Worm (Caenorhabditis elegans): ENCODE data around the gene sdz-21.
A peak's percentile ranks its signal among the peaks of the same experiment; 100 is the strongest.

The sdz-21 gene

DNA sequence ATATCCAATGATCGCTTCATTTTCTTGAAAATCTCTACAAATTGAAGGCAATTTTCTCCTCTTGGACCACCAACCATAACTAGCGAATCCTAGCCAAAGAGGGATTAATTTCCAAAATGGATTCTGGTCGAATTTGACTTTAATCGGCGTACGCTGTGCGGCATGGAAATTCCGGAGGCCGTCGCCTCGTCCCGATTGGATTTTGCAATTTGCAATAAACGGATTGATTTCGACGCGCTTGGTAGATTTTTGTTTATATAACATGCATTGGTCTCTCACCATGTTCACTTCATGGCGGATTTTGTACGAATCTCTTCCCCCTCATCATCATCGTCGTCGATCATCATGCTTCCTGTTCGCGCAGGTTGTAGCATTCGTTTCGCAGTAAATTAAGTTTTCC is 8.9 kb upstream of the sdz-21 start:
- TF ChIP-seq unc-62 (GFP tag; optimal IDR thresholded peaks at IDR 0.05) (no peak), elt-1 (tag; optimal IDR thresholded peaks at IDR 0.05) (no peak), tbx-2 (tag; optimal IDR thresholded peaks at IDR 0.05) (no peak), fos-1 (tag; optimal IDR thresholded peaks at IDR 0.05) (no peak), ztf-4 (tag; optimal IDR thresholded peaks at IDR 0.05) (no peak), ZK546.5 (tag; optimal IDR thresholded peaks at IDR 0.05) (no peak), fkh-10 (GFP tag; optimal IDR thresholded peaks at IDR 0.05) (no peak), pqm-1 (tag; optimal IDR thresholded peaks at IDR 0.05) (no peak), aly-2 (tag; optimal IDR thresholded peaks at IDR 0.05) (no peak), nhr-67 (tag; optimal IDR thresholded peaks at IDR 0.05) (no peak), ama-1 (optimal IDR thresholded peaks at IDR 0.05) (no peak), eor-1 (tag; optimal IDR thresholded peaks at IDR 0.05) (no peak), skn-1 (tag; optimal IDR thresholded peaks at IDR 0.05) (no peak), egl-5 (tag; optimal IDR thresholded peaks at IDR 0.05) (no peak), ceh-28 (tag; optimal IDR thresholded peaks at IDR 0.05) (no peak)

DNA sequence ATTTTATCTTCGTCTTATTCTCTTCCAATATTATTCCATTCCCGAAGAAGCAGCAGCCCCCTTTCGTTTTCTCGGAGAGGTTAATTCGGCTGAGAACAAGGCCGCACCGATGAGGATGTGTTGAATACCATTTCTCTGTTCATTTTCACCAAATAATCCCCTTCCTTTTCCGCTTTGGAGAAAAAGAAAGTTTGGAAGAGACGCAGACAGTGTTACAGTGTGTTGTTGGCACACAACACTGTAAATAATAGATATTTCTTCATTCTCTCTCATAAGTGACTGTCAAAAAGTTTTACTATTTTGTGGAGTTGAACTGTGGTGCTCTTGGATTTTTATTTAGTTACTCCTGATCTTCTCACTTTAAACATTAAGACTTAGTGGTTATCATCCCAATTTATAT is 8.4 kb upstream of the sdz-21 start:
- TF ChIP-seq pha-4 (tag; optimal IDR thresholded peaks at IDR 0.05), result peak; percentile 86
- peak; percentile 58 for TF ChIP-seq nhr-25 (tag; optimal IDR thresholded peaks at IDR 0.05)
- no peak for TF ChIP-seq ceh-82 (tag; optimal IDR thresholded peaks at IDR 0.05)

ce11 chrIII:5663933-5664332 is 7.1 kb upstream of the sdz-21 start, which contains the start of gene par-3:
Gene par-3, plus strand, starts transcription at chrIII:5664233.
- no peak for TF ChIP-seq R02D3.7 (tag; optimal IDR thresholded peaks at IDR 0.05)
- TF ChIP-seq nhr-77 (tag; optimal IDR thresholded peaks at IDR 0.05), result no peak
- no peak for TF ChIP-seq tbx-2 (tag; optimal IDR thresholded peaks at IDR 0.05)
- TF ChIP-seq elt-1 (tag; optimal IDR thresholded peaks at IDR 0.05), result no peak
- TF ChIP-seq egl-27 (tag; optimal IDR thresholded peaks at IDR 0.05), result no peak
- no peak for TF ChIP-seq skn-1 (tag; optimal IDR thresholded peaks at IDR 0.05)
- TF ChIP-seq unc-39 (tag; optimal IDR thresholded peaks at IDR 0.05), result no peak
- no peak for TF ChIP-seq aly-2 (tag; optimal IDR thresholded peaks at IDR 0.05)
- no peak for TF ChIP-seq nhr-67 (tag; optimal IDR thresholded peaks at IDR 0.05)
- TF ChIP-seq ztf-11 (tag; optimal IDR thresholded peaks at IDR 0.05), result no peak
- no peak for TF ChIP-seq pha-4 (tag; optimal IDR thresholded peaks at IDR 0.05)
- TF ChIP-seq hmg-11 (tag; optimal IDR thresholded peaks at IDR 0.05), result no peak
- TF ChIP-seq nfya-1 (tag; optimal IDR thresholded peaks at IDR 0.05; ENCODE audit: insufficient read depth), result no peak
- TF ChIP-seq nhr-76 (tag; optimal IDR thresholded peaks at IDR 0.05), result no peak
- TF ChIP-seq fkh-2 (tag; optimal IDR thresholded peaks at IDR 0.05), result no peak
- no peak for TF ChIP-seq ceh-9 (tag; optimal IDR thresholded peaks at IDR 0.05)

ce11 chrIII:5663521-5663920 is 6.7 kb upstream of the sdz-21 start:
- TF ChIP-seq pqm-1 (tag; optimal IDR thresholded peaks at IDR 0.05) (no peak), nhr-77 (tag; optimal IDR thresholded peaks at IDR 0.05) (no peak), ZK546.5 (tag; optimal IDR thresholded peaks at IDR 0.05) (no peak)

DNA sequence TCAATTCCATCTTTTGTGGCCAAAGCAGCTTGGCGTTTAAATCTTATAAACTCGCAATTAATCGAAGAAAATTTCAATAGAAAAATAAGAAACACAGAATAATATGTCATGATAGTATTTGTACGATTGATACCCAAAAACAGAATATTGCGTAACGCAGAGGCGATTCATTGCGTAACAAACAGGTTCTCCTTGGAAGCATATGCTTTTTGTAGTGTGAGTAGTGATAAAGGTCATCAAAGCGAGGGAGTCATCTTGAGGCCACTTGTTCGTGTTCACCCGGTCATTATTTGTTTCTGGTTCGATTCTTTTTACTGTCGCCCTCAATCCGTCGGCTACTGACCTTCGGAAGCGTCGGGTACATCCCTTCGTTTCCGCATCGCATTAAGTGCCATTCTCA is 4.1 kb upstream of the sdz-21 start, which contains the start of gene F54E7.6:
Gene F54E7.6 (minus strand): TSS at position 110 of the 400 bp plus-strand sequence.
- TF ChIP-seq nhr-23 (tag; optimal IDR thresholded peaks at IDR 0.05) (peak; percentile 46), egl-5 (tag; optimal IDR thresholded peaks at IDR 0.05) (no peak), mdl-1 (tag; optimal IDR thresholded peaks at IDR 0.05) (no peak), nhr-25 (tag; optimal IDR thresholded peaks at IDR 0.05) (peak; percentile 87), nhr-43 (tag; optimal IDR thresholded peaks at IDR 0.05; ENCODE audit: poor library complexity, severe bottlenecking) (peak; percentile 3)

DNA sequence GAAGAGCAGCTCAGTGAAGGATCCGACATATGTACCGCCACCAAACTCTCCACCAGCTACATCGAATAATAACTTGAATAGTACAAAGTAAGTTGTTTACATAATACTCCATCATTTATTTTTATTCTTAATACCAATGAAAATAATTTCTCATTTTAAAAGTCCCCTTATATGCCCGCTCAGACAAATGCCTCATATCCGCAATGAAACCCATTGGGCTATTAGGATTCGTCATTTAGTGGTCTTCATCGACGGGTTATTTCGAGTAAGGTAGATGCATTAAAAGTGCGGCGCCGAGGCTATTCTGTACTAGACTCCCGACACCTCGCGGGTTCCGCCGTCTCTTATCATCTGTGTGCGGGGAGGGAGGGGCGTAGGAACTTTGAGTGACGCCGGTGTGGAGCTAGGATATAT is 3.1 kb downstream of the sdz-21 start:
- TF ChIP-seq hmg-11 (tag; optimal IDR thresholded peaks at IDR 0.05) (peak; percentile 13), nhr-23 (tag; optimal IDR thresholded peaks at IDR 0.05) (peak; percentile 27), nhr-25 (tag; optimal IDR thresholded peaks at IDR 0.05) (peak; percentile 43), snpc-4 (tag; optimal IDR thresholded peaks at IDR 0.05) (peak; percentile 97), ama-1 (optimal IDR thresholded peaks at IDR 0.05) (peak; percentile 81), pha-4 (tag; optimal IDR thresholded peaks at IDR 0.05) (peak; percentile 25), nhr-67 (tag; optimal IDR thresholded peaks at IDR 0.05) (no peak), lsy-12 (tag; optimal IDR thresholded peaks at IDR 0.05) (peak; percentile 71), elt-3 (tag; optimal IDR thresholded peaks at IDR 0.05) (no peak), fkh-10 (GFP tag; optimal IDR thresholded peaks at IDR 0.05) (no peak), R02D3.7 (tag; optimal IDR thresholded peaks at IDR 0.05) (peak; percentile 1), aly-2 (tag; optimal IDR thresholded peaks at IDR 0.05) (no peak), nhr-43 (tag; optimal IDR thresholded peaks at IDR 0.05; ENCODE audit: poor library complexity, severe bottlenecking) (peak; percentile 62), lin-15B (tag; optimal IDR thresholded peaks at IDR 0.05) (peak; percentile 17), nfya-1 (tag; optimal IDR thresholded peaks at IDR 0.05; ENCODE audit: insufficient read depth) (peak; percentile 19), elt-2 (tag; optimal IDR thresholded peaks at IDR 0.05) (peak; percentile 31), pqm-1 (tag; optimal IDR thresholded peaks at IDR 0.05) (peak; percentile 49)
